Worm (Caenorhabditis elegans) whole organism, midembryonic: Measurements from ENCODE around the gene B0281.4.
"Not testable (repeated sequence)": the region's sequence is repeated elsewhere in the genome, so short reads cannot be mapped to it uniquely, and the experiment has no call there.

Experiments used
- T22C8.4 ChIP-seq: fragments of 200-800 bp; sonication (Bioruptor generic); IDR thresholded peaks from 2 replicates; pipeline ENCODE4 v1.3.6; 2022; ENCODE audit warnings: missing genetic modification characterization, missing compliant biosample characterization
- cog-1 ChIP-seq: sonication (generic microtip); optimal IDR thresholded peaks from 2 replicates; lab custom pipeline; 2016; ENCODE audit warnings: missing genetic modification characterization, missing compliant biosample characterization
- flt-1 ChIP-seq: fragments of 200-800 bp; sonication (Bioruptor generic); IDR thresholded peaks from 2 replicates; pipeline ENCODE4 v1.3.6; 2022; ENCODE audit warnings: missing genetic modification characterization, missing compliant biosample characterization
- klf-2 ChIP-seq: fragments of 200-800 bp; sonication (Bioruptor generic); conservative IDR thresholded peaks from 2 replicates; pipeline ENCODE4 v1.3.6; 2022; ENCODE audit warnings: missing genetic modification reagents, missing genetic modification characterization, missing compliant biosample characterization
- med-1 ChIP-seq: sonication (generic microtip); optimal IDR thresholded peaks from 2 replicates; lab custom pipeline; 2017; ENCODE audit warnings: missing genetic modification characterization, mild to moderate bottlenecking, missing compliant biosample characterization, antibody characterized with exemption, missing genetic modification reagents; ENCODE audit not compliant: insufficient read depth
- ref-1 ChIP-seq: fragments of 200-800 bp; sonication (Bioruptor generic); conservative IDR thresholded peaks from 2 replicates; pipeline ENCODE4 v1.3.6; 2022; ENCODE audit warnings: missing genetic modification reagents, missing genetic modification characterization, missing compliant biosample characterization
- tab-1 ChIP-seq: fragments of 200-800 bp; sonication (Bioruptor generic); IDR thresholded peaks from 2 replicates; pipeline ENCODE4 v1.3.6; 2022; ENCODE audit warnings: missing genetic modification characterization, missing compliant biosample characterization
- ztf-23 ChIP-seq: fragments of 200-800 bp; sonication (Bioruptor generic); IDR thresholded peaks from 2 replicates; pipeline ENCODE4 v1.3.6; 2022; ENCODE audit warnings: missing genetic modification reagents, missing genetic modification characterization, missing compliant biosample characterization
- ztf-29 ChIP-seq: fragments of 200-800 bp; sonication (Bioruptor generic); IDR thresholded peaks from 2 replicates; pipeline ENCODE4 v1.3.6; 2022; ENCODE audit warnings: missing genetic modification reagents, missing genetic modification characterization, missing compliant biosample characterization

Gene B0281.4

ce11 chrII:2279263-2279662 is 19.4 kb downstream of the B0281.4 start, which contains the start of gene K09F6.6:
K09F6.6 (minus strand) TSS chrII:2279305.
- TF ChIP-seq ztf-23 (GFP tag; lab: Robert Waterston, UW) (no peak), med-1 (GFP tag; lab: Kevin White, UChicago) (no peak), tab-1 (GFP tag; lab: Robert Waterston, UW) (no peak), flt-1 (GFP tag; lab: Robert Waterston, UW) (no peak), cog-1 (no peak)

ce11 chrII:2277418-2277817 is 21.2 kb downstream of the B0281.4 start, which contains the start of gene K09F6.15:
K09F6.15 (minus strand) TSS chrII:2277518.
- TF ChIP-seq med-1 (GFP tag; lab: Kevin White, UChicago) (no peak), T22C8.4 (no peak), ref-1 (no peak), cog-1 (no peak), ztf-29 (GFP tag; lab: Robert Waterston, UW) (no peak), ztf-23 (GFP tag; lab: Robert Waterston, UW) (no peak), tab-1 (GFP tag; lab: Robert Waterston, UW) (no peak), flt-1 (GFP tag; lab: Robert Waterston, UW) (no peak)

- TF ChIP-seq klf-2 (GFP tag; lab: Robert Waterston, UW) (no peak), cog-1 (no peak), T22C8.4 (no peak), ref-1 (no peak), flt-1 (GFP tag; lab: Robert Waterston, UW) (no peak), ztf-29 (GFP tag; lab: Robert Waterston, UW) (no peak), ztf-23 (GFP tag; lab: Robert Waterston, UW) (no peak), tab-1 (GFP tag; lab: Robert Waterston, UW) (no peak), med-1 (GFP tag; lab: Kevin White, UChicago) (no peak)
These were observed 24.9 kb downstream of the B0281.4 start for ce11 chrII:2273750-2274149.

- not testable (repeated sequence) for TF ChIP-seq klf-2, flt-1, tab-1 (GFP tag; lab: Robert Waterston, UW)
These were observed 43.8 kb downstream of the B0281.4 start, which contains the start of gene K09F6.3 for ce11 chrII:2254861-2255260. K09F6.3 (plus strand) TSS chrII:2255161.

ce11 chrII:2253676-2254075 is 45.0 kb downstream of the B0281.4 start:
- TF ChIP-seq T22C8.4 (no peak), ref-1 (no peak), klf-2 (GFP tag; lab: Robert Waterston, UW) (no peak), ztf-23 (GFP tag; lab: Robert Waterston, UW) (no peak)

ce11 chrII:2251617-2252016 is 47.0 kb downstream of the B0281.4 start:
- no peak for TF ChIP-seq tab-1 (GFP tag; lab: Robert Waterston, UW)
- peak; percentile 30; the same call in 1 of the 2 replicates for TF ChIP-seq ref-1
- no peak for TF ChIP-seq flt-1 (GFP tag; lab: Robert Waterston, UW)
